Worm (Caenorhabditis elegans) whole organism, L1 larva: ENCODE data around the gene F53F1.6.
A peak's percentile ranks its signal among the peaks of the same experiment; 100 is the strongest.

Source experiments
- C16A3.4 ChIP-seq: fragments of 150-350 bp; optimal IDR thresholded peaks from 2 replicates; lab custom pipeline; 2014; ENCODE audit warnings: missing biosample characterization, missing genetic modification characterization
- aha-1 ChIP-seq: fragments of 150-350 bp; optimal IDR thresholded peaks from 2 replicates; lab custom pipeline; 2014; ENCODE audit warnings: missing biosample characterization, missing genetic modification characterization
- aly-2 ChIP-seq: fragments of 150-350 bp; optimal IDR thresholded peaks from 2 replicates; lab custom pipeline; 2014; ENCODE audit warnings: missing biosample characterization, missing genetic modification characterization
- blmp-1 ChIP-seq: fragments of 150-350 bp; optimal IDR thresholded peaks from 2 replicates; lab custom pipeline; 2014; ENCODE audit warnings: missing biosample characterization, missing genetic modification characterization
- ces-1 ChIP-seq: fragments of 150-350 bp; optimal IDR thresholded peaks from 2 replicates; lab custom pipeline; 2014; ENCODE audit warnings: missing biosample characterization, missing genetic modification reagents, missing genetic modification characterization
- dpl-1 ChIP-seq, 3 experiments: fragments of 150-350 bp in 2 of 3; sonication (generic microtip) in 1 of 3; optimal IDR thresholded peaks; 2 replicates each; lab custom pipeline; 2014 to 2017; ENCODE audit warnings: missing biosample characterization in 3 of 3, missing genetic modification characterization in 3 of 3, missing genetic modification reagents in 3 of 3
- dsc-1 ChIP-seq: sonication (generic microtip); optimal IDR thresholded peaks from 2 replicates; lab custom pipeline; 2016; ENCODE audit warnings: mild to moderate bottlenecking, missing genetic modification characterization, missing compliant biosample characterization
- efl-1 ChIP-seq, 4 experiments: fragments of 150-350 bp; optimal IDR thresholded peaks in 3 of 4; peaks in 1 of 4; 1 replicate in 1 of 4; 2 replicates in 3 of 4; lab custom pipeline; 2014; ENCODE audit warnings: missing biosample characterization in 2 of 4, missing genetic modification characterization in 2 of 4, missing genetic modification reagents in 2 of 4
- egl-27 ChIP-seq, 2 experiments: fragments of 150-350 bp in 1 of 2; sonication (generic microtip); optimal IDR thresholded peaks; 3 replicates each; lab custom pipeline; 2017 to 2018; ENCODE audit warnings: missing biosample characterization in 2 of 2, missing genetic modification characterization in 2 of 2, missing genetic modification reagents in 2 of 2
- elt-2 ChIP-seq: sonication (generic microtip); optimal IDR thresholded peaks from 2 replicates; lab custom pipeline; 2016; ENCODE audit warnings: missing genetic modification characterization, mild to moderate bottlenecking, inconsistent platforms, missing compliant biosample characterization, missing genetic modification reagents
- elt-3 ChIP-seq, 6 experiments: fragments of 150-350 bp in 1 of 6; sonication (generic microtip); optimal IDR thresholded peaks; 2 replicates each; lab custom pipeline; 2017 to 2018; ENCODE audit warnings: missing biosample characterization in 6 of 6, missing genetic modification characterization in 6 of 6, inconsistent platforms in 1 of 6
- fkh-10 ChIP-seq: sonication (generic microtip); optimal IDR thresholded peaks from 2 replicates; lab custom pipeline; 2017; ENCODE audit warnings: missing biosample characterization, missing genetic modification reagents, missing genetic modification characterization
- fkh-8 ChIP-seq: sonication (generic microtip); optimal IDR thresholded peaks from 2 replicates; lab custom pipeline; 2016; ENCODE audit warnings: mild to moderate bottlenecking, missing genetic modification characterization, missing compliant biosample characterization
- grh-1 ChIP-seq: fragments of 200-800 bp; sonication (Bioruptor generic); IDR thresholded peaks from 2 replicates; pipeline ENCODE4 v1.3.6; 2022; ENCODE audit warnings: missing genetic modification reagents, missing genetic modification characterization, missing compliant biosample characterization
- hlh-17 ChIP-seq: fragments of 200-800 bp; sonication (Bioruptor generic); optimal IDR thresholded peaks from 2 replicates; lab custom pipeline; 2018; ENCODE audit warnings: missing genetic modification characterization, mild to moderate bottlenecking, missing compliant biosample characterization, moderate library complexity, borderline replicate concordance
- hpl-2 ChIP-seq: fragments of 150-350 bp; optimal IDR thresholded peaks from 2 replicates; lab custom pipeline; 2014; ENCODE audit warnings: missing biosample characterization, missing genetic modification reagents, missing genetic modification characterization
- irx-1 ChIP-seq: sonication (generic microtip); optimal IDR thresholded peaks from 2 replicates; lab custom pipeline; 2016; ENCODE audit warnings: missing genetic modification characterization, missing compliant biosample characterization
- jun-1 ChIP-seq: fragments of 150-350 bp; optimal IDR thresholded peaks from 2 replicates; lab custom pipeline; 2014; ENCODE audit warnings: missing biosample characterization, missing genetic modification reagents, missing genetic modification characterization
- lin-13 ChIP-seq: fragments of 150-350 bp; optimal IDR thresholded peaks from 2 replicates; lab custom pipeline; 2014; ENCODE audit warnings: missing biosample characterization, missing genetic modification reagents, missing genetic modification characterization
- lin-14 ChIP-seq: fragments of 200-800 bp; sonication (Bioruptor generic); optimal IDR thresholded peaks from 2 replicates; lab custom pipeline; 2018; ENCODE audit warnings: mild to moderate bottlenecking, missing genetic modification characterization, moderate library complexity, missing compliant biosample characterization
- lin-15B ChIP-seq: fragments of 150-350 bp; sonication (generic microtip); optimal IDR thresholded peaks from 3 replicates; lab custom pipeline; 2014; ENCODE audit warnings: missing biosample characterization, missing genetic modification characterization
- lin-35 ChIP-seq, 2 experiments: fragments of 150-350 bp; optimal IDR thresholded peaks; 2 replicates each; lab custom pipeline; 2014; ENCODE audit warnings: missing biosample characterization in 2 of 2, missing genetic modification characterization in 2 of 2, missing genetic modification reagents in 2 of 2
- lir-3 ChIP-seq: sonication (generic microtip); optimal IDR thresholded peaks from 2 replicates; lab custom pipeline; 2016; ENCODE audit warnings: mild to moderate bottlenecking, missing genetic modification characterization, moderate library complexity, missing compliant biosample characterization; ENCODE audit not compliant: poor library complexity
- lsy-2 ChIP-seq, 2 experiments: fragments of 150-350 bp; optimal IDR thresholded peaks; 2 replicates each; lab custom pipeline; 2014; ENCODE audit warnings: missing biosample characterization in 2 of 2, missing genetic modification characterization in 2 of 2
- mef-2 ChIP-seq: fragments of 150-350 bp; optimal IDR thresholded peaks from 2 replicates; lab custom pipeline; 2014; ENCODE audit warnings: missing biosample characterization, missing genetic modification characterization
- mep-1 ChIP-seq: fragments of 150-350 bp; optimal IDR thresholded peaks from 2 replicates; lab custom pipeline; 2014; ENCODE audit warnings: missing biosample characterization, missing genetic modification characterization
- nhr-12 ChIP-seq: sonication (generic microtip); optimal IDR thresholded peaks from 2 replicates; lab custom pipeline; 2017; ENCODE audit warnings: missing biosample characterization, missing genetic modification characterization
- nhr-19 ChIP-seq: fragments of 200-800 bp; sonication (Bioruptor generic); conservative IDR thresholded peaks from 2 replicates; pipeline ENCODE4 v1.3.6; 2022; ENCODE audit warnings: missing genetic modification characterization, missing compliant biosample characterization
- nhr-20 ChIP-seq: sonication (generic microtip); optimal IDR thresholded peaks from 2 replicates; lab custom pipeline; 2016; ENCODE audit warnings: mild to moderate bottlenecking, missing genetic modification characterization, missing compliant biosample characterization
- nhr-237 ChIP-seq: fragments of 150-350 bp; optimal IDR thresholded peaks from 2 replicates; lab custom pipeline; 2014; ENCODE audit warnings: missing biosample characterization, missing genetic modification characterization
- nhr-28 ChIP-seq: fragments of 150-350 bp; optimal IDR thresholded peaks from 2 replicates; lab custom pipeline; 2014; ENCODE audit warnings: missing biosample characterization, missing genetic modification characterization
- nhr-71 ChIP-seq: sonication (generic microtip); optimal IDR thresholded peaks from 2 replicates; lab custom pipeline; 2016; ENCODE audit warnings: mild to moderate bottlenecking, missing genetic modification characterization, moderate library complexity, missing compliant biosample characterization
- nhr-76 ChIP-seq: sonication (generic microtip); optimal IDR thresholded peaks from 2 replicates; lab custom pipeline; 2017; ENCODE audit warnings: missing biosample characterization, missing genetic modification characterization
- nhr-84 ChIP-seq: sonication (generic microtip); optimal IDR thresholded peaks from 2 replicates; lab custom pipeline; 2017; ENCODE audit warnings: missing biosample characterization, missing genetic modification characterization
- nhr-85 ChIP-seq: sonication (generic microtip); peaks from one replicate; lab custom pipeline; 2016; ENCODE audit warnings: missing genetic modification characterization, inconsistent platforms, missing compliant biosample characterization
- pax-3 ChIP-seq: fragments of 200-800 bp; sonication (Bioruptor generic); optimal IDR thresholded peaks from 2 replicates; lab custom pipeline; 2018; ENCODE audit warnings: mild to moderate bottlenecking, missing genetic modification characterization, moderate library complexity, missing compliant biosample characterization
- pqm-1 ChIP-seq: sonication (generic microtip); optimal IDR thresholded peaks from 3 replicates; lab custom pipeline; 2017; ENCODE audit warnings: missing biosample characterization, missing genetic modification characterization
- rnt-1 ChIP-seq: sonication (generic microtip); optimal IDR thresholded peaks from 2 replicates; lab custom pipeline; 2016; ENCODE audit warnings: mild to moderate bottlenecking, missing genetic modification characterization, moderate library complexity, missing compliant biosample characterization
- snu-23 ChIP-seq: sonication (generic microtip); optimal IDR thresholded peaks from 2 replicates; lab custom pipeline; 2016; ENCODE audit warnings: missing genetic modification characterization, missing compliant biosample characterization
- sox-4 ChIP-seq: sonication (generic microtip); optimal IDR thresholded peaks from 2 replicates; lab custom pipeline; 2016; ENCODE audit warnings: missing genetic modification characterization, missing compliant biosample characterization
- sptf-1 ChIP-seq: fragments of 150-350 bp; optimal IDR thresholded peaks from 2 replicates; lab custom pipeline; 2014; ENCODE audit warnings: missing biosample characterization, missing genetic modification characterization
- sup-37 ChIP-seq: fragments of 200-800 bp; sonication (Bioruptor generic); optimal IDR thresholded peaks from 2 replicates; lab custom pipeline; 2018; ENCODE audit warnings: mild to moderate bottlenecking, missing genetic modification characterization, missing compliant biosample characterization
- tbx-2 ChIP-seq: sonication (generic microtip); optimal IDR thresholded peaks from 2 replicates; lab custom pipeline; 2016; ENCODE audit warnings: missing genetic modification characterization, missing compliant biosample characterization
- unc-130 ChIP-seq: fragments of 150-350 bp; optimal IDR thresholded peaks from 2 replicates; lab custom pipeline; 2017; ENCODE audit warnings: missing biosample characterization, missing genetic modification characterization, inconsistent platforms
- unc-30 ChIP-seq: sonication (generic microtip); optimal IDR thresholded peaks from 2 replicates; lab custom pipeline; 2017; ENCODE audit warnings: missing biosample characterization, missing genetic modification characterization
- unc-62 ChIP-seq: fragments of 150-350 bp; optimal IDR thresholded peaks from 2 replicates; lab custom pipeline; 2014; ENCODE audit warnings: missing biosample characterization, missing genetic modification reagents, missing genetic modification characterization
- unc-98 ChIP-seq: fragments of 200-800 bp; sonication (Bioruptor generic); IDR thresholded peaks from 2 replicates; pipeline ENCODE4 v1.3.6; 2022; ENCODE audit warnings: missing genetic modification characterization, missing compliant biosample characterization
- ztf-4 ChIP-seq: fragments of 150-350 bp; optimal IDR thresholded peaks from 2 replicates; lab custom pipeline; 2014; ENCODE audit warnings: missing biosample characterization, missing genetic modification characterization

F53F1.6 gene

DNA sequence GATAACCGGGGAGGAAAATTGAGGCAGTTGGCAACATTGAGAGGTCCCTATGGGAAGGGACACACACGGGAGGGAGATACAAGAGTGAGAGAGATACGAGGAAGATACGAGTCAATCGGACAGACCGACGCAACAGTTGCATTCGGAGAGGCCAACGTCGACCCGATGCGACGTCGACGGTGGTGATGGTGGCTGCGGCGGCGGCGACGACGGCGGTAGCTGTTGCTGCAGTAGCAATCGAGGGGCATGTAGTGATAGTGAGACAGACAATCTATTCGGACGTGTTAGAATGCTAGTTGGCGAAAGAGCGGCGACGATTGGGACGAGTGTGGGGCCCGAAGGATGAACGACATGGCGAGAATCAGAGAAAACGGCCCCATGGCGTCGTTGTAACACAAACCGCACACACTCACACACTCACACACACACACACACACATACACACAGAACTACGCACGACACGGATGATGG is 24.0 kb downstream of the F53F1.6 start (continued):
- TF ChIP-seq lin-15B (tag; lab: Kevin White, UChicago) (no peak), lsy-2 (tag; optimal IDR thresholded peaks at IDR 0.05; lab: Kevin White, UChicago) (peak; percentile 9 to 24), ztf-4 (tag; lab: Kevin White, UChicago) (no peak), aha-1 (no peak), sptf-1 (no peak), unc-130 (tag; lab: Kevin White, UChicago) (peak; percentile 62), nhr-28 (tag; lab: Kevin White, UChicago) (no peak), mef-2 (no peak), pqm-1 (no peak), lir-3 (no peak)
- TF ChIP-seq, all 84 proteins: peak for 16

DNA sequence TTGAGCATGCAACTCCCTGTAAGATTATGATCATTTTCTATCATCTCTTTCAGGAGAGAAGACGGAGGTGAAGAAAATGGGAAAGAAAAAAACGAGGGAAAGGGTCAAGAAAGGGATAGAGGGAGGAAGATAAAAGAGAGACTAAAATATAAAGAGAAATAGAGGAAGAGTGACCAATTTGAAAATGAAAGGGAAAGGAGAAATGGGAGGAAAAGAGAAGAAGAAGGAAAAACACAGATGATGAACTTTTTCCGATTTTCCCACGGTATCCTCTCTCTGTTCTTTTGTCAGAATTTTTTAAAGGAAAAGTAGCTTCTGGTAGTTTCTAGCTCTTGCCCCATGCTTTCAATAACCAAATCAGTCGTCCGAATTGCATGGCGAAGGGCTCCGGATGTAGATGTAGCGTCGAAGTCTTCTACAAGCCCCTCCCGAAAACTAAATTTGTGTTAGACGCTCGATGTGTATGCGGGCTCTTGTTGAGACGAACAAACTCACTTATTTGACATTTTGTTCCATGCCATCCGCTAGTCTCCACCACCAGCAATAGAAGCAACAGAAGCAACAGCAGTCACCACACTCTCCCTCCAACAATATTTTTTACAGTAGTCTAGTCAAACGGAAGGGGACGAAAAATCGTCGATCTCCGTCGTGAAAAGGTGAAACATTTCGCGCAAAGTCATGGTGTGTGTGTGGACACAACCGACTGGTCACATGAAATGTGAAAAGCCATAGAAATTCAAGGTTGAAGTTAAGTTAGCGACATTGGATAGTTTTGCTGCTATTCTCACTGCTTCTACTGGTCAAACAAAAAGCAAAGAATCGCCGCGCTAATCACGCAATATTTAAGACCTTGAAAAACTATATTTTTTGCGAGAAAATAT is 25.8 kb downstream of the F53F1.6 start, which contains the start of gene somi-1:
somi-1 (minus strand) TSS at position 18 of the 881 bp plus-strand sequence.
- TF ChIP-seq mef-2 (no peak), efl-1 (optimal IDR thresholded peaks at IDR 0.05; lab: Kevin White, UChicago) (no peak), efl-1 (GFP tag; optimal IDR thresholded peaks at IDR 0.05 in 1 of 2; lab: Kevin White, UChicago) (peak in 1 of 2 experiments; percentile 71), elt-2 (tag; lab: Kevin White, UChicago) (no peak), unc-30 (tag; lab: Kevin White, UChicago) (no peak), nhr-76 (no peak), dsc-1 (tag; lab: Kevin White, UChicago) (no peak), nhr-20 (peak; percentile 45), hlh-17 (GFP tag; lab: Kevin White, UChicago) (no peak), nhr-85 (peak; percentile 84), grh-1 (GFP tag; lab: Robert Waterston, UW) (peak; percentile 42; the same call in 1 of the 2 replicates), tbx-2 (tag; lab: Kevin White, UChicago) (no peak), nhr-71 (peak; percentile 38), snu-23 (GFP tag; lab: Kevin White, UChicago) (peak; percentile 11), nhr-12 (tag; lab: Kevin White, UChicago) (no peak), ces-1 (peak; percentile 44), rnt-1 (peak; percentile 1), nhr-19 (0 out of 2 replicates have a peak, but pooled peaks have one; percentile 2), mep-1 (tag; lab: Kevin White, UChicago) (peak; percentile 40), nhr-84 (tag; lab: Kevin White, UChicago) (no peak), nhr-237 (no peak), lin-35 (GFP tag; optimal IDR thresholded peaks at IDR 0.05; lab: Kevin White, UChicago) (peak in 1 of 2 experiments; percentile 1), lin-14 (GFP tag; lab: Kevin White, UChicago) (peak; percentile 53), lsy-2 (tag; optimal IDR thresholded peaks at IDR 0.05; lab: Kevin White, UChicago) (peak in 1 of 2 experiments; percentile 16), dpl-1 (GFP tag; optimal IDR thresholded peaks at IDR 0.05; lab: Kevin White, UChicago) (no peak), jun-1 (tag; lab: Kevin White, UChicago) (no peak), fkh-8 (tag; lab: Kevin White, UChicago) (no peak), blmp-1 (tag; lab: Kevin White, UChicago) (peak; percentile 94), fkh-10 (GFP tag; lab: Kevin White, UChicago) (peak; percentile 92), elt-3 (tag; optimal IDR thresholded peaks at IDR 0.05; lab: Kevin White, UChicago) (peak in 1 of 6 experiments; percentile 28)

DNA sequence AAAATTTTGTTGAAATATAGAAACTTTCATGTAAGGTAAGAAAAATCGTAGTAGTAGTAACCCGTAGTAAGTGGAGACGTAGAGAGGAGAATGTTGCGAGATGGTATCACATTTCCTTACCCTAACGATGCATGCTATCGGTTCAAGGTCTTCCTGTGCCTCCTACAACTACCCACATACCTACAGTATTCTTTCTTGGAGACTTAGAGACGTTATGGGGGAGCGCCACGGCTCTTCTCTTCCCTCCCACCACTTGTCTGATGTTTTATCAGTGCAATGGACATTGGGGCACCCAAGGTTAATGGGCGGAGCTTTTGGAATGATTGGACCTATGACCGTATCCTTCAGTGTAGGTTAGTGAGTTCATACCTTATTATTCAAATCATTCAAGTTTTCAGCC is 26.5 kb downstream of the F53F1.6 start:
- TF ChIP-seq ztf-4 (tag; lab: Kevin White, UChicago) (no peak), nhr-84 (tag; lab: Kevin White, UChicago) (no peak), sox-4 (no peak), C16A3.4 (tag; lab: Kevin White, UChicago) (no peak), snu-23 (GFP tag; lab: Kevin White, UChicago) (peak; percentile 20), nhr-85 (peak; percentile 94), hpl-2 (GFP tag; lab: Kevin White, UChicago) (no peak), unc-62 (GFP tag; lab: Kevin White, UChicago) (no peak), egl-27 (tag; optimal IDR thresholded peaks at IDR 0.05; lab: Kevin White, UChicago) (peak in 1 of 2 experiments; percentile 16), irx-1 (tag; lab: Kevin White, UChicago) (no peak), aly-2 (tag; lab: Kevin White, UChicago) (no peak), pqm-1 (no peak), unc-130 (tag; lab: Kevin White, UChicago) (no peak), elt-3 (tag; optimal IDR thresholded peaks at IDR 0.05; lab: Kevin White, UChicago) (peak in 4 of 6 experiments; percentile 11 to 84 (median 43)), lin-13 (GFP tag; lab: Kevin White, UChicago) (no peak), rnt-1 (peak; percentile 30), unc-98 (GFP tag; lab: Robert Waterston, UW) (no peak), sup-37 (no peak), pax-3 (tag; lab: Kevin White, UChicago) (no peak)
